Fruit fly (Drosophila melanogaster) whole organism, embryonic: ENCODE measurements around the gene UGP.

Experiments used
- Ada2b ChIP-seq: fragments of 200-800 bp; sonication (Bioruptor generic); IDR thresholded peaks from 2 replicates; pipeline ENCODE4 v1.3.6; 2022; ENCODE audit warnings: missing biosample characterization, missing genetic modification characterization
- Atf3 ChIP-seq: fragments of 200-800 bp; sonication (Bioruptor generic); optimal IDR thresholded peaks from 3 replicates; lab custom pipeline; 2016; ENCODE audit warnings: missing biosample characterization, missing genetic modification characterization
- B-H1 ChIP-seq: fragments of 200-800 bp; sonication (Bioruptor generic); IDR thresholded peaks from 3 replicates; pipeline ENCODE4 v1.3.6; 2022; ENCODE audit warnings: missing biosample characterization, missing genetic modification characterization
- B-H2 ChIP-seq: fragments of 200-800 bp; sonication (Bioruptor generic); optimal IDR thresholded peaks from 2 replicates; lab custom pipeline; 2018; ENCODE audit warnings: missing biosample characterization, mild to moderate bottlenecking, missing genetic modification characterization
- Blimp-1 ChIP-seq: fragments of 200-800 bp; sonication (Bioruptor generic); optimal IDR thresholded peaks from 3 replicates; lab custom pipeline; 2018; ENCODE audit warnings: missing biosample characterization, missing genetic modification characterization, mild to moderate bottlenecking, moderate library complexity, missing genetic modification reagents
- CG12071 ChIP-seq: fragments of 200-800 bp; sonication (Bioruptor generic); optimal IDR thresholded peaks from 3 replicates; lab custom pipeline; 2018; ENCODE audit warnings: missing biosample characterization, mild to moderate bottlenecking, missing genetic modification characterization
- CG12219 ChIP-seq: fragments of 200-800 bp; sonication (Bioruptor generic); optimal IDR thresholded peaks from 3 replicates; lab custom pipeline; 2018; ENCODE audit warnings: missing biosample characterization, mild to moderate bottlenecking, missing genetic modification characterization
- CG12391 ChIP-seq: fragments of 200-800 bp; sonication (Bioruptor generic); optimal IDR thresholded peaks from 3 replicates; lab custom pipeline; 2018; ENCODE audit warnings: missing biosample characterization, mild to moderate bottlenecking, missing genetic modification characterization, moderate library complexity
- CG13287 ChIP-seq: fragments of 200-800 bp; sonication (Bioruptor generic); IDR thresholded peaks from 2 replicates; pipeline ENCODE4 v1.3.6; 2022; ENCODE audit warnings: missing biosample characterization, missing genetic modification characterization; ENCODE audit not compliant: partially characterized antibody
- CG13894 ChIP-seq: fragments of 200-800 bp; sonication (Bioruptor generic); optimal IDR thresholded peaks from 3 replicates; lab custom pipeline; 2018; ENCODE audit warnings: missing biosample characterization, mild to moderate bottlenecking, missing genetic modification characterization, moderate library complexity
- CG14050 ChIP-seq: fragments of 200-800 bp; sonication (Bioruptor generic); IDR thresholded peaks from 3 replicates; pipeline ENCODE4 v1.3.6; 2022; ENCODE audit warnings: missing biosample characterization, missing genetic modification characterization
- CG14667 ChIP-seq: fragments of 200-800 bp; sonication (Bioruptor generic); IDR thresholded peaks from 2 replicates; pipeline ENCODE4 v1.3.6; 2022; ENCODE audit warnings: missing biosample characterization, missing genetic modification characterization
- CG17328 ChIP-seq: fragments of 200-800 bp; sonication (Bioruptor generic); IDR thresholded peaks from 2 replicates; pipeline ENCODE4 v1.3.6; 2022; ENCODE audit warnings: missing biosample characterization, missing genetic modification characterization
- CG17385 ChIP-seq: fragments of 200-800 bp; sonication (Bioruptor generic); optimal IDR thresholded peaks from 3 replicates; lab custom pipeline; 2018; ENCODE audit warnings: missing biosample characterization, mild to moderate bottlenecking, missing genetic modification characterization
- CG33213 ChIP-seq: fragments of 200-800 bp; sonication (Bioruptor generic); optimal IDR thresholded peaks from 3 replicates; lab custom pipeline; 2016; ENCODE audit warnings: missing biosample characterization, missing genetic modification characterization
- CG3995 ChIP-seq: fragments of 200-800 bp; sonication (Bioruptor generic); optimal IDR thresholded peaks from 3 replicates; lab custom pipeline; 2016; ENCODE audit warnings: missing biosample characterization, missing genetic modification characterization
- CG5245 ChIP-seq: fragments of 200-800 bp; sonication (Bioruptor generic); optimal IDR thresholded peaks from 3 replicates; lab custom pipeline; 2016; ENCODE audit warnings: missing biosample characterization, missing genetic modification characterization
- CG7839 ChIP-seq: fragments of 200-800 bp; sonication (Bioruptor generic); optimal IDR thresholded peaks from 3 replicates; lab custom pipeline; 2018; ENCODE audit warnings: missing biosample characterization, mild to moderate bottlenecking, missing genetic modification characterization, moderate library complexity
- CG7987 ChIP-seq: fragments of 200-800 bp; sonication (Bioruptor generic); optimal IDR thresholded peaks from 2 replicates; lab custom pipeline; 2018; ENCODE audit warnings: missing biosample characterization, mild to moderate bottlenecking, missing genetic modification characterization, moderate library complexity
- CG9817 ChIP-seq: fragments of 200-800 bp; sonication (Bioruptor generic); optimal IDR thresholded peaks from 2 replicates; lab custom pipeline; 2018; ENCODE audit warnings: missing biosample characterization, mild to moderate bottlenecking, missing genetic modification characterization, moderate library complexity
- Dip3 ChIP-seq: fragments of 200-800 bp; sonication (Bioruptor generic); optimal IDR thresholded peaks from 3 replicates; lab custom pipeline; 2016; ENCODE audit warnings: missing biosample characterization, missing genetic modification characterization
- ERR ChIP-seq: fragments of 200-800 bp; sonication (Bioruptor generic); optimal IDR thresholded peaks from 2 replicates; lab custom pipeline; 2016; ENCODE audit warnings: missing biosample characterization, missing genetic modification characterization
- H2.0 ChIP-seq: fragments of 200-800 bp; sonication (Bioruptor generic); IDR thresholded peaks from 2 replicates; pipeline ENCODE4 v1.3.6; 2022; ENCODE audit warnings: missing biosample characterization, missing genetic modification characterization
- HLH3B ChIP-seq: fragments of 200-800 bp; sonication (Bioruptor generic); IDR thresholded peaks from 2 replicates; pipeline ENCODE4 v1.3.6; 2022; ENCODE audit warnings: missing biosample characterization, missing genetic modification characterization
- Hr3 ChIP-seq: fragments of 200-800 bp; sonication (Bioruptor generic); optimal IDR thresholded peaks from 3 replicates; lab custom pipeline; 2016; ENCODE audit warnings: missing biosample characterization, missing genetic modification characterization
- Hr39 ChIP-seq: fragments of >200 bp; optimal IDR thresholded peaks from 2 replicates; lab custom pipeline; 2017
- Lhr ChIP-seq: fragments of 200-800 bp; sonication (Bioruptor generic); optimal IDR thresholded peaks from 3 replicates; lab custom pipeline; 2017; ENCODE audit warnings: mild to moderate bottlenecking, missing biosample characterization, missing genetic modification reagents, missing genetic modification characterization
- Lim3 ChIP-seq: fragments of 200-800 bp; sonication (Bioruptor generic); IDR thresholded peaks from 2 replicates; pipeline ENCODE4 v1.3.6; 2022; ENCODE audit warnings: missing biosample characterization, missing genetic modification characterization
- NFAT ChIP-seq: fragments of 200-800 bp; sonication (Bioruptor generic); IDR thresholded peaks from 2 replicates; pipeline ENCODE4 v1.3.6; 2022; ENCODE audit warnings: missing biosample characterization, missing genetic modification characterization
- Optix ChIP-seq: fragments of 200-800 bp; sonication (Bioruptor generic); IDR thresholded peaks from 3 replicates; pipeline ENCODE4 v1.3.6; 2022; ENCODE audit warnings: missing biosample characterization, missing genetic modification characterization
- ab ChIP-seq: fragments of 200-800 bp; sonication (Bioruptor generic); optimal IDR thresholded peaks from 2 replicates; lab custom pipeline; 2016; ENCODE audit warnings: missing biosample characterization, missing genetic modification characterization
- cg ChIP-seq: fragments of 200-800 bp; sonication (Bioruptor generic); optimal IDR thresholded peaks from 3 replicates; lab custom pipeline; 2019; ENCODE audit warnings: missing biosample characterization, mild to moderate bottlenecking, missing genetic modification characterization, moderate library complexity
- ewg ChIP-seq: fragments of 200-800 bp; sonication (Bioruptor generic); optimal IDR thresholded peaks from 3 replicates; lab custom pipeline; 2017; ENCODE audit warnings: mild to moderate bottlenecking, missing biosample characterization, missing genetic modification reagents, missing genetic modification characterization
- fd64A ChIP-seq: fragments of 200-800 bp; sonication (Bioruptor generic); optimal IDR thresholded peaks from 3 replicates; lab custom pipeline; 2018; ENCODE audit warnings: missing biosample characterization, mild to moderate bottlenecking, missing genetic modification characterization
- fd96Cb ChIP-seq: fragments of 200-800 bp; sonication (Bioruptor generic); optimal IDR thresholded peaks from 2 replicates; lab custom pipeline; 2018; ENCODE audit warnings: missing biosample characterization, mild to moderate bottlenecking, missing genetic modification characterization, moderate library complexity
- fru ChIP-seq: fragments of >200 bp; optimal IDR thresholded peaks from 2 replicates; lab custom pipeline; 2017
- gem ChIP-seq: fragments of 200-800 bp; sonication (Bioruptor generic); optimal IDR thresholded peaks from 2 replicates; lab custom pipeline; 2019; ENCODE audit warnings: missing biosample characterization, mild to moderate bottlenecking, missing genetic modification characterization, moderate library complexity
- h ChIP-seq: fragments of >200 bp; optimal IDR thresholded peaks from 2 replicates; lab custom pipeline; 2017
- hth ChIP-seq: fragments of >200 bp; optimal IDR thresholded peaks from 2 replicates; lab custom pipeline; 2017; ENCODE audit warnings: inconsistent platforms
- kah ChIP-seq: fragments of 200-800 bp; sonication (Bioruptor generic); optimal IDR thresholded peaks from 2 replicates; lab custom pipeline; 2018; ENCODE audit warnings: missing biosample characterization, mild to moderate bottlenecking, missing genetic modification characterization
- lilli ChIP-seq: fragments of 200-800 bp; sonication (Bioruptor generic); optimal IDR thresholded peaks from 3 replicates; lab custom pipeline; 2016; ENCODE audit warnings: missing biosample characterization, missing genetic modification characterization
- nau ChIP-seq: fragments of 200-800 bp; sonication (Bioruptor generic); optimal IDR thresholded peaks from 3 replicates; lab custom pipeline; 2017; ENCODE audit warnings: missing biosample characterization, mild to moderate bottlenecking, missing genetic modification characterization, missing genetic modification reagents
- org-1 ChIP-seq: fragments of 200-800 bp; sonication (Bioruptor generic); optimal IDR thresholded peaks from 2 replicates; lab custom pipeline; 2017; ENCODE audit warnings: missing biosample characterization, missing genetic modification characterization
- row ChIP-seq: fragments of 200-800 bp; sonication (Bioruptor generic); IDR thresholded peaks from 3 replicates; pipeline ENCODE4 v1.3.6; 2022; ENCODE audit warnings: missing biosample characterization, missing genetic modification characterization
- salm ChIP-seq: fragments of 200-800 bp; sonication (Bioruptor generic); optimal IDR thresholded peaks from 2 replicates; lab custom pipeline; 2018; ENCODE audit warnings: missing biosample characterization, mild to moderate bottlenecking, missing genetic modification characterization
- seq ChIP-seq: fragments of 200-800 bp; sonication (Bioruptor generic); IDR thresholded peaks from 2 replicates; pipeline ENCODE4 v1.3.6; 2022; ENCODE audit warnings: missing biosample characterization, missing genetic modification characterization
- sim ChIP-seq: fragments of 200-800 bp; sonication (Bioruptor generic); IDR thresholded peaks from 2 replicates; pipeline ENCODE4 v1.3.6; 2022; ENCODE audit warnings: missing biosample characterization, missing genetic modification characterization
- so ChIP-seq: fragments of 200-800 bp; sonication (Bioruptor generic); IDR thresholded peaks from 3 replicates; pipeline ENCODE4 v1.3.6; 2022; ENCODE audit warnings: missing biosample characterization, missing genetic modification characterization
- sug ChIP-seq: fragments of 200-800 bp; optimal IDR thresholded peaks from 2 replicates; lab custom pipeline; 2019; ENCODE audit warnings: missing biosample characterization, mild to moderate bottlenecking, missing genetic modification characterization, moderate library complexity
- unpg ChIP-seq: fragments of 200-800 bp; sonication (Bioruptor generic); optimal IDR thresholded peaks from 3 replicates; lab custom pipeline; 2018; ENCODE audit warnings: missing biosample characterization, mild to moderate bottlenecking, missing genetic modification characterization, moderate library complexity
- usp ChIP-seq: fragments of >200 bp; optimal IDR thresholded peaks from 2 replicates; lab custom pipeline; 2017; ENCODE audit warnings: missing biosample characterization, missing genetic modification characterization
- zen2 ChIP-seq: fragments of 200-800 bp; sonication (Bioruptor generic); IDR thresholded peaks from 3 replicates; pipeline ENCODE4 v1.3.6; 2022; ENCODE audit warnings: missing biosample characterization, missing genetic modification characterization; ENCODE audit not compliant: partially characterized antibody

Gene UGP

dm6 chr3L:9373374-9374004 lies 14.8 kb upstream of the UGP start (continued):
- TF ChIP-seq HLH3B (GFP tag; lab: Robert Waterston, UW) (peak; percentile 78), CG12071 (no peak), Hr39 (lab: Kevin White, UChicago) (no peak), sim (GFP tag; lab: Robert Waterston, UW) (peak; percentile 30; the same call in 1 of the 2 replicates), kah (GFP tag; lab: Kevin White, UChicago) (no peak), CG13287 (peak; percentile 52), row (GFP tag; lab: Robert Waterston, UW) (peak; percentile 66), CG17385 (peak; percentile 66), Atf3 (GFP tag; lab: Kevin White, UChicago) (no peak), B-H1 (GFP tag; lab: Robert Waterston, UW) (no peak), nau (peak; percentile 56), lilli (GFP tag; lab: Kevin White, UChicago) (peak; percentile 26), CG17328 (peak; percentile 81), CG3995 (GFP tag; lab: Kevin White, UChicago) (no peak), ab (GFP tag; lab: Kevin White, UChicago) (no peak), seq (GFP tag; lab: Robert Waterston, UW) (peak; percentile 54), CG5245 (GFP tag; lab: Kevin White, UChicago) (peak; percentile 44), unpg (GFP tag; lab: Kevin White, UChicago) (peak; percentile 80), CG7839 (tag; lab: Kevin White, UChicago) (peak; percentile 75), B-H2 (peak; percentile 69), Ada2b (peak; percentile 81), h (lab: Kevin White, UChicago) (no peak), CG14667 (GFP tag; lab: Robert Waterston, UW) (0 out of 2 replicates have a peak, but pooled peaks have one; percentile 23), gem (tag; lab: Kevin White, UChicago) (peak; percentile 83), org-1 (GFP tag; lab: Kevin White, UChicago) (peak; percentile 55), NFAT (peak; percentile 48), sug (tag; lab: Kevin White, UChicago) (no peak), H2.0 (GFP tag; lab: Robert Waterston, UW) (peak; percentile 54; the same call in 1 of the 2 replicates), fru (lab: Kevin White, UChicago) (no peak), salm (tag; lab: Kevin White, UChicago) (peak; percentile 31), fd96Cb (tag; lab: Kevin White, UChicago) (peak; percentile 61), CG33213 (GFP tag; lab: Kevin White, UChicago) (no peak), ERR (GFP tag; lab: Kevin White, UChicago) (no peak), Lim3 (GFP tag; lab: Robert Waterston, UW) (no peak), so (GFP tag; lab: Robert Waterston, UW) (peak; percentile 80), cg (GFP tag; lab: Kevin White, UChicago) (peak; percentile 74), usp (no peak), Dip3 (GFP tag; lab: Kevin White, UChicago) (peak; percentile 34), hth (lab: Kevin White, UChicago) (no peak), CG14050 (peak; percentile 59), CG9817 (peak; percentile 39), CG7987 (GFP tag; lab: Kevin White, UChicago) (peak; percentile 6), ewg (peak; percentile 60), Blimp-1 (GFP tag; lab: Kevin White, UChicago) (peak; percentile 78), CG12391 (tag; lab: Kevin White, UChicago) (peak; percentile 73), fd64A (no peak), Lhr (GFP tag; lab: Kevin White, UChicago) (peak; percentile 2), Hr3 (GFP tag; lab: Kevin White, UChicago) (peak; percentile 37), Optix (GFP tag; lab: Robert Waterston, UW) (peak; percentile 56; the same call in 1 of the 3 replicates), zen2 (GFP tag; lab: Robert Waterston, UW) (peak; percentile 28; the same call in 1 of the 3 replicates), CG12219 (GFP tag; lab: Kevin White, UChicago) (peak; percentile 44), CG13894 (tag; lab: Kevin White, UChicago) (peak; percentile 61)
